Fruit fly (Drosophila melanogaster) whole organism, prepupa: ENCODE data around the gene CG33703.

Experiments used
- CG6792 ChIP-seq: fragments of 200-800 bp; sonication (Bioruptor generic); optimal IDR thresholded peaks from 3 replicates; lab custom pipeline; 2016; ENCODE audit warnings: missing biosample characterization, missing genetic modification characterization
- CG6854 ChIP-seq: fragments of 200-800 bp; sonication (Bioruptor generic); optimal IDR thresholded peaks from 2 replicates; lab custom pipeline; 2017; ENCODE audit warnings: missing biosample characterization, mild to moderate bottlenecking, missing genetic modification characterization
- Eip75B ChIP-seq: fragments of 200-800 bp; sonication (Bioruptor generic); optimal IDR thresholded peaks from 3 replicates; lab custom pipeline; 2016; ENCODE audit warnings: missing biosample characterization, missing genetic modification characterization
- Eip93F ChIP-seq: fragments of 200-800 bp; sonication (Bioruptor generic); optimal IDR thresholded peaks from 2 replicates; lab custom pipeline; 2016; ENCODE audit warnings: missing biosample characterization, mild to moderate bottlenecking, missing genetic modification characterization
- Lpt ChIP-seq: fragments of 200-800 bp; sonication (Bioruptor generic); optimal IDR thresholded peaks from 3 replicates; lab custom pipeline; 2016; ENCODE audit warnings: missing biosample characterization, missing genetic modification characterization
- svp ChIP-seq: fragments of 200-800 bp; sonication (Bioruptor generic); peaks from one replicate; lab custom pipeline; 2016; ENCODE audit warnings: missing biosample characterization, missing genetic modification characterization

dm6 chr3L:9469079-9469478 lies 43.4 kb downstream of the CG33703 start:
- no peak for TF ChIP-seq svp
- TF ChIP-seq CG6792, result no peak
- no peak for TF ChIP-seq Lpt (GFP tag; lab: Kevin White, UChicago)
- TF ChIP-seq Eip75B (GFP tag; lab: Kevin White, UChicago), result no peak
- no peak for TF ChIP-seq CG6854 (GFP tag; lab: Kevin White, UChicago)
- TF ChIP-seq Eip93F (GFP tag; lab: Kevin White, UChicago), result no peak
